Worm (Caenorhabditis elegans) whole organism, L4 larva: ENCODE data around the gene fbxb-104.

Experiments
- aha-1 ChIP-seq: fragments of 150-350 bp; peaks from one replicate; lab custom pipeline; 2014; ENCODE audit warnings: missing biosample characterization, missing genetic modification characterization
- ama-1 ChIP-seq: fragments of 150-350 bp; optimal IDR thresholded peaks from 2 replicates; lab custom pipeline; 2014; ENCODE audit warnings: inconsistent platforms, mixed read lengths
- arid-1 ChIP-seq: fragments of 200-800 bp; sonication (Bioruptor generic); conservative IDR thresholded peaks from 2 replicates; pipeline ENCODE4 v1.3.6; 2022; ENCODE audit warnings: missing genetic modification reagents, missing genetic modification characterization, missing compliant biosample characterization
- egl-27 ChIP-seq: sonication (generic microtip); optimal IDR thresholded peaks from 3 replicates; lab custom pipeline; 2017; ENCODE audit warnings: missing biosample characterization, missing genetic modification reagents, missing genetic modification characterization
- egl-43 ChIP-seq: fragments of 200-800 bp; sonication (Bioruptor generic); IDR thresholded peaks from 2 replicates; pipeline ENCODE4 v1.3.6; 2022; ENCODE audit warnings: missing genetic modification reagents, missing genetic modification characterization, missing compliant biosample characterization
- hlh-30 ChIP-seq: sonication (generic microtip); optimal IDR thresholded peaks from 2 replicates; lab custom pipeline; 2017; ENCODE audit warnings: antibody characterized with exemption, mild to moderate bottlenecking, missing genetic modification characterization, missing compliant biosample characterization; ENCODE audit not compliant: insufficient read depth
- mdl-1 ChIP-seq, 2 experiments: fragments of 150-350 bp in 1 of 2; sonication (generic microtip) in 1 of 2; optimal IDR thresholded peaks; 2 replicates each; lab custom pipeline; 2014 to 2017; ENCODE audit warnings: missing biosample characterization in 2 of 2, missing genetic modification characterization in 2 of 2
- mep-1 ChIP-seq: fragments of 150-350 bp; sonication (generic microtip); optimal IDR thresholded peaks from 3 replicates; lab custom pipeline; 2014; ENCODE audit warnings: missing biosample characterization, missing genetic modification characterization
- nhr-28 ChIP-seq: fragments of 150-350 bp; optimal IDR thresholded peaks from 2 replicates; lab custom pipeline; 2014; ENCODE audit warnings: missing biosample characterization, missing genetic modification characterization
- nhr-76 ChIP-seq: fragments of 150-350 bp; optimal IDR thresholded peaks from 2 replicates; lab custom pipeline; 2014; ENCODE audit warnings: missing biosample characterization, missing genetic modification characterization
- php-3 ChIP-seq: fragments of 200-800 bp; sonication (Bioruptor generic); IDR thresholded peaks from 2 replicates; pipeline ENCODE4 v1.3.6; 2022; ENCODE audit warnings: missing genetic modification reagents, missing genetic modification characterization, missing compliant biosample characterization
- zfp-3 ChIP-seq: fragments of 200-800 bp; sonication (Bioruptor generic); conservative IDR thresholded peaks from 2 replicates; pipeline ENCODE4 v1.3.6; 2022; ENCODE audit warnings: missing genetic modification reagents, missing genetic modification characterization, missing compliant biosample characterization
- ztf-11 ChIP-seq: fragments of 150-350 bp; optimal IDR thresholded peaks from 2 replicates; lab custom pipeline; 2014; ENCODE audit warnings: missing biosample characterization, missing genetic modification characterization

- TF ChIP-seq ztf-11, result no peak
- TF ChIP-seq arid-1 (GFP tag; lab: Robert Waterston, UW), result no peak
- TF ChIP-seq aha-1 (tag; lab: Kevin White, UChicago), result no peak
- no peak for TF ChIP-seq mep-1 (tag; lab: Kevin White, UChicago)
- TF ChIP-seq php-3, result no peak
- TF ChIP-seq hlh-30 (tag; lab: Kevin White, UChicago), result no peak
- no peak for TF ChIP-seq ama-1 (lab: Kevin White, UChicago)
- no peak for TF ChIP-seq zfp-3 (GFP tag; lab: Robert Waterston, UW)
- no peak for TF ChIP-seq nhr-28 (tag; lab: Kevin White, UChicago)
- no peak for TF ChIP-seq egl-27 (tag; lab: Kevin White, UChicago)
- TF ChIP-seq egl-43 (GFP tag; lab: Robert Waterston, UW), result no peak
- TF ChIP-seq mdl-1 (tag; optimal IDR thresholded peaks at IDR 0.05; lab: Kevin White, UChicago), result no peak
- TF ChIP-seq nhr-76 (tag; lab: Kevin White, UChicago), result no peak
Measured at ce11 chrII:3453521-3453920, 23.6 kb downstream of the fbxb-104 start, which contains the start of gene C16C8.11.
